Worm (Caenorhabditis elegans) whole organism, L1 larva: ENCODE measurements around the gene bar-1.

ENCODE experiments used
- C04F5.9 ChIP-seq: sonication (generic microtip); optimal IDR thresholded peaks from 2 replicates; lab custom pipeline; 2016; ENCODE audit warnings: missing genetic modification characterization, missing compliant biosample characterization
- C34B4.2 ChIP-seq: sonication (generic microtip); optimal IDR thresholded peaks from 2 replicates; lab custom pipeline; 2017; ENCODE audit warnings: mild to moderate bottlenecking, missing genetic modification characterization, missing compliant biosample characterization
- aha-1 ChIP-seq: fragments of 150-350 bp; optimal IDR thresholded peaks from 2 replicates; lab custom pipeline; 2014; ENCODE audit warnings: missing biosample characterization, missing genetic modification characterization
- aly-2 ChIP-seq: fragments of 150-350 bp; optimal IDR thresholded peaks from 2 replicates; lab custom pipeline; 2014; ENCODE audit warnings: missing biosample characterization, missing genetic modification characterization
- efl-1 ChIP-seq, 4 experiments: fragments of 150-350 bp; optimal IDR thresholded peaks in 3 of 4; peaks in 1 of 4; 1 replicate in 1 of 4; 2 replicates in 3 of 4; lab custom pipeline; 2014; ENCODE audit warnings: missing biosample characterization in 2 of 4, missing genetic modification characterization in 2 of 4, missing genetic modification reagents in 2 of 4
- efl-3 ChIP-seq: fragments of 200-800 bp; sonication (Bioruptor generic); optimal IDR thresholded peaks from 2 replicates; lab custom pipeline; 2018; ENCODE audit warnings: mild to moderate bottlenecking, missing genetic modification characterization, missing compliant biosample characterization
- egl-27 ChIP-seq, 2 experiments: fragments of 150-350 bp in 1 of 2; sonication (generic microtip); optimal IDR thresholded peaks; 3 replicates each; lab custom pipeline; 2017 to 2018; ENCODE audit warnings: missing biosample characterization in 2 of 2, missing genetic modification characterization in 2 of 2, missing genetic modification reagents in 2 of 2
- hlh-17 ChIP-seq: fragments of 200-800 bp; sonication (Bioruptor generic); optimal IDR thresholded peaks from 2 replicates; lab custom pipeline; 2018; ENCODE audit warnings: missing genetic modification characterization, mild to moderate bottlenecking, missing compliant biosample characterization, moderate library complexity, borderline replicate concordance
- hpl-2 ChIP-seq: fragments of 150-350 bp; optimal IDR thresholded peaks from 2 replicates; lab custom pipeline; 2014; ENCODE audit warnings: missing biosample characterization, missing genetic modification reagents, missing genetic modification characterization
- irx-1 ChIP-seq: sonication (generic microtip); optimal IDR thresholded peaks from 2 replicates; lab custom pipeline; 2016; ENCODE audit warnings: missing genetic modification characterization, missing compliant biosample characterization
- jun-1 ChIP-seq: fragments of 150-350 bp; optimal IDR thresholded peaks from 2 replicates; lab custom pipeline; 2014; ENCODE audit warnings: missing biosample characterization, missing genetic modification reagents, missing genetic modification characterization
- lin-14 ChIP-seq: fragments of 200-800 bp; sonication (Bioruptor generic); optimal IDR thresholded peaks from 2 replicates; lab custom pipeline; 2018; ENCODE audit warnings: mild to moderate bottlenecking, missing genetic modification characterization, moderate library complexity, missing compliant biosample characterization
- lin-35 ChIP-seq, 2 experiments: fragments of 150-350 bp; optimal IDR thresholded peaks; 2 replicates each; lab custom pipeline; 2014; ENCODE audit warnings: missing biosample characterization in 2 of 2, missing genetic modification characterization in 2 of 2, missing genetic modification reagents in 2 of 2
- lsy-2 ChIP-seq, 2 experiments: fragments of 150-350 bp; optimal IDR thresholded peaks; 2 replicates each; lab custom pipeline; 2014; ENCODE audit warnings: missing biosample characterization in 2 of 2, missing genetic modification characterization in 2 of 2
- mab-9 ChIP-seq: fragments of 200-800 bp; sonication (Bioruptor generic); IDR thresholded peaks from 2 replicates; pipeline ENCODE4 v1.3.6; 2022; ENCODE audit warnings: missing genetic modification reagents, missing genetic modification characterization, missing compliant biosample characterization
- nhr-11 ChIP-seq: fragments of 150-350 bp; optimal IDR thresholded peaks from 2 replicates; lab custom pipeline; 2014; ENCODE audit warnings: missing biosample characterization, missing genetic modification characterization
- nhr-12 ChIP-seq: sonication (generic microtip); optimal IDR thresholded peaks from 2 replicates; lab custom pipeline; 2017; ENCODE audit warnings: missing biosample characterization, missing genetic modification characterization
- nhr-237 ChIP-seq: fragments of 150-350 bp; optimal IDR thresholded peaks from 2 replicates; lab custom pipeline; 2014; ENCODE audit warnings: missing biosample characterization, missing genetic modification characterization
- nhr-28 ChIP-seq: fragments of 150-350 bp; optimal IDR thresholded peaks from 2 replicates; lab custom pipeline; 2014; ENCODE audit warnings: missing biosample characterization, missing genetic modification characterization
- nhr-71 ChIP-seq: sonication (generic microtip); optimal IDR thresholded peaks from 2 replicates; lab custom pipeline; 2016; ENCODE audit warnings: mild to moderate bottlenecking, missing genetic modification characterization, moderate library complexity, missing compliant biosample characterization
- nhr-76 ChIP-seq: sonication (generic microtip); optimal IDR thresholded peaks from 2 replicates; lab custom pipeline; 2017; ENCODE audit warnings: missing biosample characterization, missing genetic modification characterization
- nhr-85 ChIP-seq: sonication (generic microtip); peaks from one replicate; lab custom pipeline; 2016; ENCODE audit warnings: missing genetic modification characterization, inconsistent platforms, missing compliant biosample characterization
- nhr-90 ChIP-seq: sonication (generic microtip); optimal IDR thresholded peaks from 2 replicates; lab custom pipeline; 2016; ENCODE audit warnings: mild to moderate bottlenecking, missing genetic modification characterization, missing compliant biosample characterization; ENCODE audit not compliant: poor library complexity
- pax-3 ChIP-seq: fragments of 200-800 bp; sonication (Bioruptor generic); optimal IDR thresholded peaks from 2 replicates; lab custom pipeline; 2018; ENCODE audit warnings: mild to moderate bottlenecking, missing genetic modification characterization, moderate library complexity, missing compliant biosample characterization
- rnt-1 ChIP-seq: sonication (generic microtip); optimal IDR thresholded peaks from 2 replicates; lab custom pipeline; 2016; ENCODE audit warnings: mild to moderate bottlenecking, missing genetic modification characterization, moderate library complexity, missing compliant biosample characterization
- snu-23 ChIP-seq: sonication (generic microtip); optimal IDR thresholded peaks from 2 replicates; lab custom pipeline; 2016; ENCODE audit warnings: missing genetic modification characterization, missing compliant biosample characterization
- sup-37 ChIP-seq: fragments of 200-800 bp; sonication (Bioruptor generic); optimal IDR thresholded peaks from 2 replicates; lab custom pipeline; 2018; ENCODE audit warnings: mild to moderate bottlenecking, missing genetic modification characterization, missing compliant biosample characterization
- tbx-2 ChIP-seq: sonication (generic microtip); optimal IDR thresholded peaks from 2 replicates; lab custom pipeline; 2016; ENCODE audit warnings: missing genetic modification characterization, missing compliant biosample characterization
- unc-130 ChIP-seq: fragments of 150-350 bp; optimal IDR thresholded peaks from 2 replicates; lab custom pipeline; 2017; ENCODE audit warnings: missing biosample characterization, missing genetic modification characterization, inconsistent platforms
- unc-30 ChIP-seq: sonication (generic microtip); optimal IDR thresholded peaks from 2 replicates; lab custom pipeline; 2017; ENCODE audit warnings: missing biosample characterization, missing genetic modification characterization
- unc-62 ChIP-seq: fragments of 150-350 bp; optimal IDR thresholded peaks from 2 replicates; lab custom pipeline; 2014; ENCODE audit warnings: missing biosample characterization, missing genetic modification reagents, missing genetic modification characterization
- ztf-11 ChIP-seq, 2 experiments: sonication (generic microtip); optimal IDR thresholded peaks; 2 replicates each; lab custom pipeline; 2016 to 2017; ENCODE audit warnings: missing genetic modification characterization in 2 of 2, missing biosample characterization in 1 of 2, missing compliant biosample characterization in 1 of 2
- ztf-4 ChIP-seq: fragments of 150-350 bp; optimal IDR thresholded peaks from 2 replicates; lab custom pipeline; 2014; ENCODE audit warnings: missing biosample characterization, missing genetic modification characterization

Gene bar-1

DNA sequence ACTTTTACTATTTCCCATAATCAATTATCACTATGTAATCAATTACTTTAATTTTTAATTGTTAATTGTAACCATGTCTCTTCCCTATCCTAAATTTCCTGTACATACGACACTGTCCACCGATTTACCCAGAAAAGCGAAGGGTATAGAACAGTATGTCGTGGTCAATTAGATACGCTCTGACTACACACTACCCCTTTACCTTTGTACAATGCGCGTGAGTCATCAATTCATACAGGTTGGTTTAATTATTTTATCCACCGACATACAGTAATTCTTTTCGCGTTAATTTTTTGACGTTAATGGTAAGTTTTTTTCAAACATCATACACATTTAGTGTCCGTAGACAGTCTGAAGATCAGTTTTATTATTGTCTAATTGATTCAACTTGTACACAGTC lies 11.2 kb upstream of the bar-1 start (continued):
- peak; percentile 96 for TF ChIP-seq hpl-2 (GFP tag; lab: Kevin White, UChicago)
- peak; percentile 89 for TF ChIP-seq tbx-2 (tag; lab: Kevin White, UChicago)
- peak; percentile 96 for TF ChIP-seq jun-1 (tag; lab: Kevin White, UChicago)
- peak; percentile 91 for TF ChIP-seq nhr-71
- TF ChIP-seq hlh-17 (GFP tag; lab: Kevin White, UChicago) = no peak
- no peak for TF ChIP-seq C34B4.2 (tag; lab: Kevin White, UChicago)
- peak; percentile 74 for TF ChIP-seq pax-3 (tag; lab: Kevin White, UChicago)

DNA sequence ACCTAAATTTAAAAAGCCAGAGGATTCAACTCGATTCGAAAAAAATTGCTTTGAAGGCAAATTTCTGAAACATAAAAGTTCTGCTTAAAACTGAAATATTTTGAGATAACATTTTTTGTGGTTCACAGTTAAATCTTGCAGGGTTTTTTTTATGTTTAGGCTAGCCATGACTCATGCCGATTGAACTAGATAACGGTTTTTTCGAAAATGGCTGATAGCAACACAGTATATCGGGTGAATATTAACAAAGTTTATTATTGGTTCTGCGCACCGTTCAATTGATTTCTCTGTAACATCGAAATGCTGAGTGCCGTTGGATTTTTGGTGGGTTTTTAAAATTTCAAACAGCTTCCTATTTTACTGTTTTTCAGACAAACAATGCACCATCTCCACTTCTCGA lies 6.9 kb upstream of the bar-1 start, which contains the start of gene F43E12.1:
Gene F43E12.1, plus strand, starts transcription at position 301 of the 400 bp plus-strand sequence.
- TF ChIP-seq nhr-28 (tag; lab: Kevin White, UChicago) (no peak), hpl-2 (GFP tag; lab: Kevin White, UChicago) (no peak), unc-130 (tag; lab: Kevin White, UChicago) (no peak), lsy-2 (tag; optimal IDR thresholded peaks at IDR 0.05; lab: Kevin White, UChicago) (no peak), C04F5.9 (tag; lab: Kevin White, UChicago) (no peak), nhr-11 (tag; lab: Kevin White, UChicago) (no peak), nhr-237 (no peak), hlh-17 (GFP tag; lab: Kevin White, UChicago) (no peak), nhr-76 (tag; lab: Kevin White, UChicago) (no peak), ztf-4 (no peak), snu-23 (GFP tag; lab: Kevin White, UChicago) (no peak), lin-14 (no peak), irx-1 (no peak), pax-3 (tag; lab: Kevin White, UChicago) (no peak), aha-1 (tag; lab: Kevin White, UChicago) (no peak), unc-30 (tag; lab: Kevin White, UChicago) (no peak), rnt-1 (tag; lab: Kevin White, UChicago) (no peak), aly-2 (no peak), unc-62 (GFP tag; lab: Kevin White, UChicago) (no peak), mab-9 (GFP tag; lab: Robert Waterston, UW) (no peak)

DNA sequence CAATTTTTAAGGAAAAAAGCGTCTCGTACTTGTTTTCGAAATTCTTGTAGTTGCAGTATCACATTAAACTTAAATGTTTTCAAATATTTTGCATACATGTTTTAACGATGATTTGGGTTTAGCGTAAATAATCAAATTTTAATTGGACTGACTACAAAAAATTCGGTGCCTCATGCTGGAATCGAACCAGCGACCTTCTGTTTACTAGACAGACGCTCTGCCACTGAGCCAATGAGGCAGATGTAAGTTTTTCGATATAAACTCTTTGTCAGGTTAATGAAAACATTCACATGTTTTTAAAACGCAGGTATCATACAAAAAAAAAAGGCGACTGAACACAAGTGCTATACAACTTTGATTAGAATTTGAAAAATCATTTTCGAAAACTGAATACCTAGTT lies 6.4 kb upstream of the bar-1 start:
- no peak for TF ChIP-seq egl-27 (tag; optimal IDR thresholded peaks at IDR 0.05; lab: Kevin White, UChicago)
- peak in 1 of 2 experiments; percentile 21 for TF ChIP-seq lin-35 (GFP tag; optimal IDR thresholded peaks at IDR 0.05; lab: Kevin White, UChicago)
- TF ChIP-seq snu-23 (GFP tag; lab: Kevin White, UChicago) = peak; percentile 16
- TF ChIP-seq nhr-85 = peak; percentile 23
- TF ChIP-seq sup-37 (GFP tag; lab: Kevin White, UChicago) = no peak
- no peak for TF ChIP-seq efl-3
- TF ChIP-seq nhr-90 (tag; lab: Kevin White, UChicago) = peak; percentile 32
- no peak for TF ChIP-seq nhr-12 (tag; lab: Kevin White, UChicago)

DNA sequence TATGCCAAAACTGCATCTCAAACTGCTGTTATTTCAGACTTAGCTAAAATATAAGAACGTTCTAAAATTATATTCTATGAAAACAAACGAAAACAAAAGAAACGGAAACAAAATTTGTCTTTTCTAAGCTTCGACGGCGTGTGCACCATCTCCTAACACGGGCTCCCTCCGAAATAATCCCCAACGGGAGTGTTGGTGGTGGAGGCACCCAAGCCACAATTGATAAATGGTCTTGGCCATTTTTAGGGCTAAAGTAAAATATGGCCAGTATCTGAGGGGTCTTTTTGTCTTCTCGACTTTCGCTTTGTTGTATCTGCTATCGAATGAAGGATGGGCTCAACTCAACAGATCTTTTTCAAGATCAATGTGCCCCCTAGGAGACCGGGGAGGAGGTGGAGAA lies 5.0 kb upstream of the bar-1 start:
- TF ChIP-seq hlh-17 (GFP tag; lab: Kevin White, UChicago) = no peak
- TF ChIP-seq lin-14 = peak; percentile 25

DNA sequence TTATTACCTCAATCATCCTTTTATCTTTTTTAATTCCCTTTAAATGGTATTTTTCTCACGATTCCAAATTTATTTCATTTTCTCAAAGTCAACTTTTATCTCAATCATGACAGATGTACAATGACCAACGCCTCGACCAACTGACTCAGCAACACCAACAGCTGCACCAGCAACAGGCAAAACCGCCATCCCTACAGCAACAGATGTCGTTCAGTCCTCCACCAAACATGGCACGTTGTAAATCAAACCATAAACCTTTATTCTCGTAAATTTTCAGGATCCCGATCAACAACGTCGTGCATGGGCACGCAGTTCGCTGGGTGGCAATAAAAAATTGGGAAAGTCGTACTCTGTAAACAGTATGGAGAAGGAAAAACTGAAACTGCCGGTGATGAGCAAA lies 7.7 kb downstream of the bar-1 start:
- TF ChIP-seq ztf-11 (tag; optimal IDR thresholded peaks at IDR 0.05; lab: Kevin White, UChicago) = peak in 1 of 2 experiments; percentile 20
- no peak for TF ChIP-seq efl-1 (optimal IDR thresholded peaks at IDR 0.05; lab: Kevin White, UChicago)
- peak in 1 of 2 experiments; percentile 14 for TF ChIP-seq efl-1 (GFP tag; optimal IDR thresholded peaks at IDR 0.05 in 1 of 2; lab: Kevin White, UChicago)
- no peak for TF ChIP-seq irx-1
